Worm (Caenorhabditis elegans) whole organism, L1 larva: ENCODE results near the gene syd-2.

ENCODE experiments used
- C04F5.9 ChIP-seq: sonication (generic microtip); optimal IDR thresholded peaks from 2 replicates; lab custom pipeline; 2016; ENCODE audit warnings: missing genetic modification characterization, missing compliant biosample characterization
- C16A3.4 ChIP-seq: fragments of 150-350 bp; optimal IDR thresholded peaks from 2 replicates; lab custom pipeline; 2014; ENCODE audit warnings: missing biosample characterization, missing genetic modification characterization
- C34B4.2 ChIP-seq: sonication (generic microtip); optimal IDR thresholded peaks from 2 replicates; lab custom pipeline; 2017; ENCODE audit warnings: mild to moderate bottlenecking, missing genetic modification characterization, missing compliant biosample characterization
- alr-1 ChIP-seq: fragments of 200-800 bp; sonication (Bioruptor generic); optimal IDR thresholded peaks from 2 replicates; lab custom pipeline; 2018; ENCODE audit warnings: borderline replicate concordance, mild to moderate bottlenecking, missing genetic modification characterization, missing compliant biosample characterization
- aly-2 ChIP-seq: fragments of 150-350 bp; optimal IDR thresholded peaks from 2 replicates; lab custom pipeline; 2014; ENCODE audit warnings: missing biosample characterization, missing genetic modification characterization
- blmp-1 ChIP-seq: fragments of 150-350 bp; optimal IDR thresholded peaks from 2 replicates; lab custom pipeline; 2014; ENCODE audit warnings: missing biosample characterization, missing genetic modification characterization
- ceh-8 ChIP-seq: fragments of 200-800 bp; sonication (Bioruptor generic); optimal IDR thresholded peaks from 2 replicates; lab custom pipeline; 2018; ENCODE audit warnings: mild to moderate bottlenecking, missing genetic modification characterization, moderate library complexity, missing compliant biosample characterization
- dsc-1 ChIP-seq: sonication (generic microtip); optimal IDR thresholded peaks from 2 replicates; lab custom pipeline; 2016; ENCODE audit warnings: mild to moderate bottlenecking, missing genetic modification characterization, missing compliant biosample characterization
- egl-13 ChIP-seq: sonication (generic microtip); optimal IDR thresholded peaks from 2 replicates; lab custom pipeline; 2016; ENCODE audit warnings: missing genotype, missing genetic modification reagents, missing genetic modification characterization, missing compliant biosample characterization
- ets-5 ChIP-seq: fragments of 200-800 bp; sonication (Bioruptor generic); IDR thresholded peaks from 2 replicates; pipeline ENCODE4 v1.3.6; 2022; ENCODE audit warnings: missing genetic modification characterization, missing compliant biosample characterization
- fkh-4 ChIP-seq: sonication (generic microtip); optimal IDR thresholded peaks from 2 replicates; lab custom pipeline; 2016; ENCODE audit warnings: missing compliant biosample characterization, missing genetic modification characterization, borderline replicate concordance
- fos-1 ChIP-seq: fragments of 150-350 bp; optimal IDR thresholded peaks from 2 replicates; lab custom pipeline; 2014; ENCODE audit warnings: missing biosample characterization, missing genetic modification characterization
- grh-1 ChIP-seq: fragments of 200-800 bp; sonication (Bioruptor generic); IDR thresholded peaks from 2 replicates; pipeline ENCODE4 v1.3.6; 2022; ENCODE audit warnings: missing genetic modification reagents, missing genetic modification characterization, missing compliant biosample characterization
- hlh-17 ChIP-seq: fragments of 200-800 bp; sonication (Bioruptor generic); optimal IDR thresholded peaks from 2 replicates; lab custom pipeline; 2018; ENCODE audit warnings: missing genetic modification characterization, mild to moderate bottlenecking, missing compliant biosample characterization, moderate library complexity, borderline replicate concordance
- hlh-4 ChIP-seq: sonication (generic microtip); optimal IDR thresholded peaks from 2 replicates; lab custom pipeline; 2016; ENCODE audit warnings: mild to moderate bottlenecking, missing genetic modification characterization, missing compliant biosample characterization
- hpl-2 ChIP-seq: fragments of 150-350 bp; optimal IDR thresholded peaks from 2 replicates; lab custom pipeline; 2014; ENCODE audit warnings: missing biosample characterization, missing genetic modification reagents, missing genetic modification characterization
- irx-1 ChIP-seq: sonication (generic microtip); optimal IDR thresholded peaks from 2 replicates; lab custom pipeline; 2016; ENCODE audit warnings: missing genetic modification characterization, missing compliant biosample characterization
- jun-1 ChIP-seq: fragments of 150-350 bp; optimal IDR thresholded peaks from 2 replicates; lab custom pipeline; 2014; ENCODE audit warnings: missing biosample characterization, missing genetic modification reagents, missing genetic modification characterization
- lin-14 ChIP-seq: fragments of 200-800 bp; sonication (Bioruptor generic); optimal IDR thresholded peaks from 2 replicates; lab custom pipeline; 2018; ENCODE audit warnings: mild to moderate bottlenecking, missing genetic modification characterization, moderate library complexity, missing compliant biosample characterization
- lin-15B ChIP-seq: fragments of 150-350 bp; sonication (generic microtip); optimal IDR thresholded peaks from 3 replicates; lab custom pipeline; 2014; ENCODE audit warnings: missing biosample characterization, missing genetic modification characterization
- lin-35 ChIP-seq, 2 experiments: fragments of 150-350 bp; optimal IDR thresholded peaks; 2 replicates each; lab custom pipeline; 2014; ENCODE audit warnings: missing biosample characterization in 2 of 2, missing genetic modification characterization in 2 of 2, missing genetic modification reagents in 2 of 2
- lin-39 ChIP-seq: fragments of 150-350 bp; optimal IDR thresholded peaks from 2 replicates; lab custom pipeline; 2014; ENCODE audit warnings: missing biosample characterization, missing genetic modification reagents, missing genetic modification characterization
- lsy-2 ChIP-seq, 2 experiments: fragments of 150-350 bp; optimal IDR thresholded peaks; 2 replicates each; lab custom pipeline; 2014; ENCODE audit warnings: missing biosample characterization in 2 of 2, missing genetic modification characterization in 2 of 2
- mab-9 ChIP-seq: fragments of 200-800 bp; sonication (Bioruptor generic); IDR thresholded peaks from 2 replicates; pipeline ENCODE4 v1.3.6; 2022; ENCODE audit warnings: missing genetic modification reagents, missing genetic modification characterization, missing compliant biosample characterization
- mdl-1 ChIP-seq, 2 experiments: fragments of 150-350 bp; optimal IDR thresholded peaks; 2 replicates each; lab custom pipeline; 2014 to 2017; ENCODE audit warnings: missing biosample characterization in 2 of 2, missing genetic modification characterization in 2 of 2, inconsistent platforms in 1 of 2
- mef-2 ChIP-seq: fragments of 150-350 bp; optimal IDR thresholded peaks from 2 replicates; lab custom pipeline; 2014; ENCODE audit warnings: missing biosample characterization, missing genetic modification characterization
- mep-1 ChIP-seq: fragments of 150-350 bp; optimal IDR thresholded peaks from 2 replicates; lab custom pipeline; 2014; ENCODE audit warnings: missing biosample characterization, missing genetic modification characterization
- nhr-19 ChIP-seq: fragments of 200-800 bp; sonication (Bioruptor generic); conservative IDR thresholded peaks from 2 replicates; pipeline ENCODE4 v1.3.6; 2022; ENCODE audit warnings: missing genetic modification characterization, missing compliant biosample characterization
- nhr-20 ChIP-seq: sonication (generic microtip); optimal IDR thresholded peaks from 2 replicates; lab custom pipeline; 2016; ENCODE audit warnings: mild to moderate bottlenecking, missing genetic modification characterization, missing compliant biosample characterization
- nhr-237 ChIP-seq: fragments of 150-350 bp; optimal IDR thresholded peaks from 2 replicates; lab custom pipeline; 2014; ENCODE audit warnings: missing biosample characterization, missing genetic modification characterization
- nhr-28 ChIP-seq: fragments of 150-350 bp; optimal IDR thresholded peaks from 2 replicates; lab custom pipeline; 2014; ENCODE audit warnings: missing biosample characterization, missing genetic modification characterization
- nhr-47 ChIP-seq: sonication (generic microtip); optimal IDR thresholded peaks from 2 replicates; lab custom pipeline; 2016; ENCODE audit warnings: mild to moderate bottlenecking, missing genetic modification characterization, moderate library complexity, missing compliant biosample characterization
- nhr-76 ChIP-seq: sonication (generic microtip); optimal IDR thresholded peaks from 2 replicates; lab custom pipeline; 2017; ENCODE audit warnings: missing biosample characterization, missing genetic modification characterization
- nhr-77 ChIP-seq: fragments of 150-350 bp; optimal IDR thresholded peaks from 2 replicates; lab custom pipeline; 2014; ENCODE audit warnings: missing biosample characterization, missing genetic modification characterization
- nhr-85 ChIP-seq: sonication (generic microtip); peaks from one replicate; lab custom pipeline; 2016; ENCODE audit warnings: missing genetic modification characterization, inconsistent platforms, missing compliant biosample characterization
- nhr-90 ChIP-seq: sonication (generic microtip); optimal IDR thresholded peaks from 2 replicates; lab custom pipeline; 2016; ENCODE audit warnings: mild to moderate bottlenecking, missing genetic modification characterization, missing compliant biosample characterization; ENCODE audit not compliant: poor library complexity
- snpc-4 ChIP-seq: fragments of 150-350 bp; optimal IDR thresholded peaks from 2 replicates; lab custom pipeline; 2014; ENCODE audit warnings: missing biosample characterization, missing genetic modification characterization
- snu-23 ChIP-seq: sonication (generic microtip); optimal IDR thresholded peaks from 2 replicates; lab custom pipeline; 2016; ENCODE audit warnings: missing genetic modification characterization, missing compliant biosample characterization
- sox-4 ChIP-seq: sonication (generic microtip); optimal IDR thresholded peaks from 2 replicates; lab custom pipeline; 2016; ENCODE audit warnings: missing genetic modification characterization, missing compliant biosample characterization
- sptf-1 ChIP-seq: fragments of 150-350 bp; optimal IDR thresholded peaks from 2 replicates; lab custom pipeline; 2014; ENCODE audit warnings: missing biosample characterization, missing genetic modification characterization
- swsn-7 ChIP-seq: sonication (generic microtip); optimal IDR thresholded peaks from 2 replicates; lab custom pipeline; 2016; ENCODE audit warnings: missing genetic modification characterization, missing compliant biosample characterization
- tbx-2 ChIP-seq: sonication (generic microtip); optimal IDR thresholded peaks from 2 replicates; lab custom pipeline; 2016; ENCODE audit warnings: missing genetic modification characterization, missing compliant biosample characterization
- tlp-1 ChIP-seq: fragments of 150-350 bp; optimal IDR thresholded peaks from 2 replicates; lab custom pipeline; 2014; ENCODE audit warnings: missing biosample characterization, missing genetic modification characterization
- unc-130 ChIP-seq: fragments of 150-350 bp; optimal IDR thresholded peaks from 2 replicates; lab custom pipeline; 2017; ENCODE audit warnings: missing biosample characterization, missing genetic modification characterization, inconsistent platforms
- unc-62 ChIP-seq: fragments of 150-350 bp; optimal IDR thresholded peaks from 2 replicates; lab custom pipeline; 2014; ENCODE audit warnings: missing biosample characterization, missing genetic modification reagents, missing genetic modification characterization
- unc-86 ChIP-seq: sonication (generic microtip); optimal IDR thresholded peaks from 2 replicates; lab custom pipeline; 2016; ENCODE audit warnings: missing genetic modification characterization, missing compliant biosample characterization
- unc-98 ChIP-seq: fragments of 200-800 bp; sonication (Bioruptor generic); IDR thresholded peaks from 2 replicates; pipeline ENCODE4 v1.3.6; 2022; ENCODE audit warnings: missing genetic modification characterization, missing compliant biosample characterization
- zag-1 ChIP-seq: fragments of 150-350 bp; optimal IDR thresholded peaks from 2 replicates; lab custom pipeline; 2014; ENCODE audit warnings: missing biosample characterization, missing genetic modification characterization
- ztf-11 ChIP-seq, 2 experiments: sonication (generic microtip); optimal IDR thresholded peaks; 2 replicates each; lab custom pipeline; 2016 to 2017; ENCODE audit warnings: missing genetic modification characterization in 2 of 2, missing biosample characterization in 1 of 2, missing compliant biosample characterization in 1 of 2
- ztf-4 ChIP-seq: fragments of 150-350 bp; optimal IDR thresholded peaks from 2 replicates; lab custom pipeline; 2014; ENCODE audit warnings: missing biosample characterization, missing genetic modification characterization

syd-2 gene

DNA sequence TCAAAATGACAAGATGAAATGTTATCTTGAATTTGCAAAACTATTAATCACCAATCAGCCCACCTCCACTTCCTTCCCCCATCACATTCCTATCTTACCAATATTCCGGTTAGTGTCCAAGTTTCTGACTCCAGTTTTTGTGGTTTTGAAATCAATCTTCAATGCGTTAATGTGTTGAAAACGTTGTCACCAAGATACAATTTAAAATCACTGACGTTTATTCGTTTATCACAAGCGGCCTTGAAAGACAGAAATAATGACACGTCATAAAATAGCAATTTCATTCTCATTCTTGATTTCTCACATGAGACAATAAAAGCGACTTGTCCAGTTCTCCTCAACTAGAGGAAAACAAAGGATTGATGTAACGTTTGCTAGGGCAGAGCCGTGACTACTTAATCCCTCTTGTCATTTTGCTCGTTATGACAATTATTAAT lies 44.7 kb upstream of the syd-2 start (continued):
- TF ChIP-seq lsy-2 (tag; optimal IDR thresholded peaks at IDR 0.05; lab: Kevin White, UChicago) (peak in 1 of 2 experiments; percentile 33), unc-130 (tag; lab: Kevin White, UChicago) (peak; percentile 40), nhr-85 (tag; lab: Kevin White, UChicago) (peak; percentile 90), dsc-1 (peak; percentile 83), ztf-4 (tag; lab: Kevin White, UChicago) (no peak), nhr-237 (no peak), unc-86 (tag; lab: Kevin White, UChicago) (no peak), lin-14 (GFP tag; lab: Kevin White, UChicago) (peak; percentile 70), sox-4 (tag; lab: Kevin White, UChicago) (no peak), sptf-1 (tag; lab: Kevin White, UChicago) (no peak), grh-1 (GFP tag; lab: Robert Waterston, UW) (peak; percentile 25; the same call in 1 of the 2 replicates), nhr-20 (tag; lab: Kevin White, UChicago) (peak; percentile 56), nhr-47 (tag; lab: Kevin White, UChicago) (peak; percentile 7), unc-98 (no peak), ets-5 (no peak), hlh-17 (GFP tag; lab: Kevin White, UChicago) (no peak)
- TF ChIP-seq, all 84 proteins: peak for 19

DNA sequence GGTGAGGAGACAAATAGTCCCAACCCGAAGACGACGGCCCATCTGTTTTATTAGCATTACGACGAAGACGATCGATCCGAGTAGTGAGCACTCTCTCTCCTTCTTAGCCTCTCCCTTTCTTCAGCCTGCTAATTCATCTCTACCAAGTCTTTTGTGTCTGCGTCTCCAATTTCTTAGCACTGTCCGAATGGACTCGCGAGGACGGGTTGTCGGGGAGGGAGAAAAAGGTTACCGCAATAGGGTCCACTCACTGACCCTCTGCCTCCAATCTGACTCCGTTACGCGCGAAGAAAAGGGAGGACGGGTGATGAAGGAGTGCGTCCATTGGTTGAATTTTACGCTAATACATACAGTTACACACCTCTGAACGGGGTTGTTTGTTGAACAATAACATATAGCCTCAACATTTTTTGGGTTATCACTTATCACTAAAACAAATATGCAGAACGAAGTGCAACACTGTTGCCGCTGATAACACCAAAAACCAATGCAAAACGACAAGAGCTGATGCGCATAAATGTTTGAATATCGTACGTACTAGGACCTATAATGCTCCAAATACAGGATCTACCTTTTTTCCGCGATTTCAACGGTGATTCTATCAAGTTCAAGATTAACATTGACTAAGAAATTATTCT lies 42.6 kb upstream of the syd-2 start:
- TF ChIP-seq nhr-19 (GFP tag; lab: Robert Waterston, UW), result 0 out of 2 replicates have a peak, but pooled peaks have one; percentile 9
- no peak for TF ChIP-seq fos-1 (tag; lab: Kevin White, UChicago)
- no peak for TF ChIP-seq unc-62
- TF ChIP-seq irx-1 (tag; lab: Kevin White, UChicago), result no peak
- TF ChIP-seq blmp-1 (tag; lab: Kevin White, UChicago), result no peak
- no peak for TF ChIP-seq alr-1 (tag; lab: Kevin White, UChicago)
- no peak for TF ChIP-seq nhr-90
- TF ChIP-seq dsc-1, result peak; percentile 72
- TF ChIP-seq swsn-7 (tag; lab: Kevin White, UChicago), result peak; percentile 42
- TF ChIP-seq fkh-4 (tag; lab: Kevin White, UChicago), result no peak
- TF ChIP-seq snu-23 (GFP tag; lab: Kevin White, UChicago), result peak; percentile 39
- TF ChIP-seq nhr-47 (tag; lab: Kevin White, UChicago), result peak; percentile 26
- 0 out of 2 replicates have a peak, but pooled peaks have one; percentile 23 for TF ChIP-seq mab-9
- no peak for TF ChIP-seq nhr-76
- peak; percentile 30 for TF ChIP-seq nhr-20 (tag; lab: Kevin White, UChicago)
- no peak for TF ChIP-seq egl-13 (tag; lab: Kevin White, UChicago)
- TF ChIP-seq C34B4.2 (tag; lab: Kevin White, UChicago), result no peak
- no peak for TF ChIP-seq unc-130 (tag; lab: Kevin White, UChicago)
- TF ChIP-seq tlp-1 (tag; lab: Kevin White, UChicago), result no peak
- TF ChIP-seq hpl-2 (GFP tag; lab: Kevin White, UChicago), result no peak
- peak; percentile 14 for TF ChIP-seq ceh-8 (GFP tag; lab: Kevin White, UChicago)
- TF ChIP-seq jun-1, result no peak
- TF ChIP-seq mdl-1 (tag; optimal IDR thresholded peaks at IDR 0.05; lab: Kevin White, UChicago), result no peak
- no peak for TF ChIP-seq grh-1 (GFP tag; lab: Robert Waterston, UW)
- no peak for TF ChIP-seq aly-2 (tag; lab: Kevin White, UChicago)
- no peak for TF ChIP-seq nhr-77 (tag; lab: Kevin White, UChicago)
- no peak for TF ChIP-seq C04F5.9
- TF ChIP-seq lin-35 (GFP tag; optimal IDR thresholded peaks at IDR 0.05; lab: Kevin White, UChicago), result no peak
- no peak for TF ChIP-seq ets-5
- TF ChIP-seq mep-1, result peak; percentile 15
- TF ChIP-seq hlh-4 (tag; lab: Kevin White, UChicago), result no peak
- no peak for TF ChIP-seq mef-2 (tag; lab: Kevin White, UChicago)
- TF ChIP-seq lin-39 (tag; lab: Kevin White, UChicago), result no peak
- TF ChIP-seq zag-1 (tag; lab: Kevin White, UChicago), result no peak
- TF ChIP-seq nhr-85 (tag; lab: Kevin White, UChicago), result no peak
- peak; percentile 12 for TF ChIP-seq unc-86 (tag; lab: Kevin White, UChicago)
- no peak for TF ChIP-seq nhr-28 (tag; lab: Kevin White, UChicago)
- no peak for TF ChIP-seq snpc-4
- no peak for TF ChIP-seq C16A3.4 (tag; lab: Kevin White, UChicago)
- no peak for TF ChIP-seq lin-15B (tag; lab: Kevin White, UChicago)
- TF ChIP-seq tbx-2 (tag; lab: Kevin White, UChicago), result peak; percentile 48
- TF ChIP-seq unc-98, result no peak
- peak in 1 of 2 experiments; percentile 63 for TF ChIP-seq ztf-11 (tag; optimal IDR thresholded peaks at IDR 0.05; lab: Kevin White, UChicago)
